Fruit fly (Drosophila melanogaster) whole organism, embryonic: ENCODE measurements around the gene CG7924.

Source experiments
- ATbp ChIP-seq: fragments of 200-800 bp; sonication (Bioruptor generic); optimal IDR thresholded peaks from 2 replicates; lab custom pipeline; 2017; ENCODE audit warnings: missing biosample characterization, mild to moderate bottlenecking, missing genetic modification characterization, missing genetic modification reagents
- Antp ChIP-seq: fragments of 200-800 bp; sonication (Bioruptor generic); optimal IDR thresholded peaks from 3 replicates; lab custom pipeline; 2016; ENCODE audit warnings: missing biosample characterization, missing genetic modification characterization
- Blimp-1 ChIP-seq: fragments of 200-800 bp; sonication (Bioruptor generic); optimal IDR thresholded peaks from 3 replicates; lab custom pipeline; 2018; ENCODE audit warnings: missing biosample characterization, missing genetic modification characterization, mild to moderate bottlenecking, moderate library complexity, missing genetic modification reagents
- CG10979 ChIP-seq: fragments of 200-800 bp; sonication (Bioruptor generic); optimal IDR thresholded peaks from 2 replicates; lab custom pipeline; 2018; ENCODE audit warnings: missing biosample characterization, mild to moderate bottlenecking, missing genetic modification characterization, moderate library complexity
- CG11560 ChIP-seq: fragments of 200-800 bp; sonication (Bioruptor generic); IDR thresholded peaks from 3 replicates; pipeline ENCODE4 v1.3.6; 2022; ENCODE audit warnings: missing biosample characterization, missing genetic modification characterization
- CG11723 ChIP-seq: fragments of 200-800 bp; sonication (Bioruptor generic); optimal IDR thresholded peaks from 2 replicates; lab custom pipeline; 2017; ENCODE audit warnings: missing biosample characterization, mild to moderate bottlenecking, missing genetic modification characterization
- CG1233 ChIP-seq: fragments of 200-800 bp; sonication (Bioruptor generic); optimal IDR thresholded peaks from 4 replicates; lab custom pipeline; 2018; ENCODE audit warnings: missing biosample characterization, mild to moderate bottlenecking, missing genetic modification characterization
- CG15479 ChIP-seq: fragments of 200-800 bp; sonication (Bioruptor generic); optimal IDR thresholded peaks from 3 replicates; lab custom pipeline; 2019; ENCODE audit warnings: missing biosample characterization, mild to moderate bottlenecking, missing genetic modification characterization, moderate library complexity
- CG31441 ChIP-seq: fragments of 200-800 bp; sonication (Bioruptor generic); IDR thresholded peaks from 2 replicates; pipeline ENCODE4 v1.3.6; 2022; ENCODE audit warnings: missing biosample characterization, missing genetic modification characterization
- CG33557 ChIP-seq: fragments of 200-800 bp; sonication (Bioruptor generic); optimal IDR thresholded peaks from 2 replicates; lab custom pipeline; 2019; ENCODE audit warnings: missing biosample characterization, mild to moderate bottlenecking, missing genetic modification characterization, moderate library complexity
- CG34422 ChIP-seq: fragments of 200-800 bp; sonication (Bioruptor generic); IDR thresholded peaks from 3 replicates; pipeline ENCODE4 v1.3.6; 2022; ENCODE audit warnings: missing biosample characterization, missing genetic modification characterization
- CG3726 ChIP-seq: fragments of 200-800 bp; sonication (Bioruptor generic); IDR thresholded peaks from 3 replicates; pipeline ENCODE4, ENCODE4 v1.3.6; 2022; ENCODE audit warnings: missing biosample characterization, missing genetic modification characterization
- CG42726 ChIP-seq: fragments of 200-800 bp; sonication (Bioruptor generic); IDR thresholded peaks from 2 replicates; pipeline ENCODE4 v1.3.6; 2022; ENCODE audit warnings: missing biosample characterization, missing genetic modification characterization; ENCODE audit not compliant: partially characterized antibody
- CG4282 ChIP-seq: fragments of 200-800 bp; sonication (Bioruptor generic); optimal IDR thresholded peaks from 2 replicates; lab custom pipeline; 2016; ENCODE audit warnings: missing biosample characterization, missing genetic modification characterization
- CG4707 ChIP-seq: fragments of 200-800 bp; sonication (Bioruptor generic); optimal IDR thresholded peaks from 2 replicates; lab custom pipeline; 2018; ENCODE audit warnings: missing biosample characterization, mild to moderate bottlenecking, missing genetic modification characterization, moderate library complexity
- CG5180 ChIP-seq: fragments of 200-800 bp; sonication (Bioruptor generic); optimal IDR thresholded peaks from 3 replicates; lab custom pipeline; 2017; ENCODE audit warnings: missing biosample characterization, missing genetic modification characterization, mild to moderate bottlenecking, moderate library complexity, missing genetic modification reagents
- CG6813 ChIP-seq: fragments of 200-800 bp; sonication (Bioruptor generic); optimal IDR thresholded peaks from 2 replicates; lab custom pipeline; 2017; ENCODE audit warnings: missing biosample characterization, missing genetic modification characterization, mild to moderate bottlenecking, moderate library complexity, missing genetic modification reagents
- CG8359 ChIP-seq: fragments of 200-800 bp; sonication (Bioruptor generic); optimal IDR thresholded peaks from 2 replicates; lab custom pipeline; 2017; ENCODE audit warnings: missing biosample characterization, mild to moderate bottlenecking, missing genetic modification characterization, borderline replicate concordance
- CG8388 ChIP-seq: fragments of 200-800 bp; sonication (Bioruptor generic); optimal IDR thresholded peaks from 2 replicates; lab custom pipeline; 2019; ENCODE audit warnings: missing biosample characterization, mild to moderate bottlenecking, missing genetic modification characterization, moderate library complexity
- CG9437 ChIP-seq: fragments of 200-800 bp; sonication (Bioruptor generic); optimal IDR thresholded peaks from 2 replicates; lab custom pipeline; 2018; ENCODE audit warnings: missing biosample characterization, mild to moderate bottlenecking, missing genetic modification characterization
- CkIIα-i1 ChIP-seq: fragments of 200-800 bp; sonication (Bioruptor generic); IDR thresholded peaks from 2 replicates; pipeline ENCODE4 v1.3.6; 2022; ENCODE audit warnings: missing biosample characterization, missing genetic modification characterization
- Elba2 ChIP-seq: fragments of 200-800 bp; sonication (Bioruptor generic); optimal IDR thresholded peaks from 3 replicates; lab custom pipeline; 2016; ENCODE audit warnings: missing biosample characterization, missing genetic modification characterization
- Fer2 ChIP-seq: fragments of 200-800 bp; sonication (Bioruptor generic); optimal IDR thresholded peaks from 2 replicates; lab custom pipeline; 2018; ENCODE audit warnings: missing biosample characterization, mild to moderate bottlenecking, missing genetic modification characterization, moderate library complexity
- Hmr ChIP-seq: fragments of 200-800 bp; sonication (Bioruptor generic); optimal IDR thresholded peaks from 3 replicates; lab custom pipeline; 2017; ENCODE audit warnings: mild to moderate bottlenecking, missing biosample characterization, missing genetic modification reagents, missing genetic modification characterization
- Hr78 ChIP-seq, 2 experiments: fragments of 200-800 bp in 1 of 2; fragments of >200 bp in 1 of 2; sonication (Bioruptor generic) in 1 of 2; optimal IDR thresholded peaks; 2 replicates each; lab custom pipeline; 2017 to 2019; ENCODE audit warnings: missing biosample characterization in 2 of 2, missing genetic modification characterization in 2 of 2, mild to moderate bottlenecking in 1 of 2, moderate library complexity in 1 of 2
- Myb ChIP-seq: fragments of 200-800 bp; sonication (Bioruptor generic); optimal IDR thresholded peaks from 2 replicates; lab custom pipeline; 2016; ENCODE audit warnings: missing biosample characterization, missing genetic modification characterization
- NC2α ChIP-seq: fragments of 200-800 bp; sonication (Bioruptor generic); optimal IDR thresholded peaks from 2 replicates; lab custom pipeline; 2016; ENCODE audit warnings: missing biosample characterization, missing genetic modification characterization
- Rx ChIP-seq: fragments of 200-800 bp; sonication (Bioruptor generic); IDR thresholded peaks from 2 replicates; pipeline ENCODE4 v1.3.6; 2022; ENCODE audit warnings: missing biosample characterization, missing genetic modification characterization
- bigmax ChIP-seq: fragments of 200-800 bp; sonication (Bioruptor generic); optimal IDR thresholded peaks from 2 replicates; lab custom pipeline; 2018; ENCODE audit warnings: missing biosample characterization, mild to moderate bottlenecking, missing genetic modification characterization
- crol ChIP-seq: fragments of 200-800 bp; sonication (Bioruptor generic); IDR thresholded peaks from 2 replicates; pipeline ENCODE4 v1.3.6; 2022; ENCODE audit warnings: missing biosample characterization, missing genetic modification characterization
- da ChIP-seq: fragments of 200-800 bp; sonication (Bioruptor generic); optimal IDR thresholded peaks from 2 replicates; lab custom pipeline; 2016; ENCODE audit warnings: missing biosample characterization, missing genetic modification characterization
- fd64A ChIP-seq: fragments of 200-800 bp; sonication (Bioruptor generic); optimal IDR thresholded peaks from 3 replicates; lab custom pipeline; 2018; ENCODE audit warnings: missing biosample characterization, mild to moderate bottlenecking, missing genetic modification characterization
- gem ChIP-seq: fragments of 200-800 bp; sonication (Bioruptor generic); optimal IDR thresholded peaks from 2 replicates; lab custom pipeline; 2019; ENCODE audit warnings: missing biosample characterization, mild to moderate bottlenecking, missing genetic modification characterization, moderate library complexity
- gfzf ChIP-seq: fragments of 200-800 bp; sonication (Bioruptor generic); optimal IDR thresholded peaks from 2 replicates; lab custom pipeline; 2016; ENCODE audit warnings: missing biosample characterization, mild to moderate bottlenecking, missing genetic modification characterization, moderate library complexity
- insv ChIP-seq, 2 experiments: fragments of 200-800 bp; sonication (Bioruptor generic); optimal IDR thresholded peaks; 3 replicates each; lab custom pipeline; 2016 to 2018; ENCODE audit warnings: missing biosample characterization in 2 of 2, missing genetic modification characterization in 2 of 2
- inv ChIP-seq: fragments of 200-800 bp; sonication (Bioruptor generic); IDR thresholded peaks from 2 replicates; pipeline ENCODE4 v1.3.6; 2022; ENCODE audit warnings: missing biosample characterization, missing genetic modification characterization; ENCODE audit not compliant: partially characterized antibody
- nau ChIP-seq: fragments of 200-800 bp; sonication (Bioruptor generic); optimal IDR thresholded peaks from 3 replicates; lab custom pipeline; 2017; ENCODE audit warnings: missing biosample characterization, mild to moderate bottlenecking, missing genetic modification characterization, missing genetic modification reagents
- odd ChIP-seq: fragments of 200-800 bp; sonication (Bioruptor generic); optimal IDR thresholded peaks from 2 replicates; lab custom pipeline; 2017; ENCODE audit warnings: missing biosample characterization, mild to moderate bottlenecking, missing genetic modification characterization
- phol ChIP-seq: fragments of 200-800 bp; sonication (Bioruptor generic); optimal IDR thresholded peaks from 3 replicates; lab custom pipeline; 2018; ENCODE audit warnings: missing biosample characterization, mild to moderate bottlenecking, missing genetic modification characterization, moderate library complexity
- rib ChIP-seq: fragments of 200-800 bp; sonication (Bioruptor generic); IDR thresholded peaks from 2 replicates; pipeline ENCODE4 v1.3.6; 2022; ENCODE audit warnings: missing biosample characterization, missing genetic modification characterization
- sens ChIP-seq: fragments of 200-800 bp; sonication (Bioruptor generic); peaks from one replicate; lab custom pipeline; 2016; ENCODE audit warnings: missing biosample characterization, missing genetic modification characterization
- tap ChIP-seq: fragments of 200-800 bp; optimal IDR thresholded peaks from 3 replicates; lab custom pipeline; 2019; ENCODE audit warnings: missing biosample characterization, mild to moderate bottlenecking, missing genetic modification characterization, moderate library complexity
- zen ChIP-seq: fragments of 200-800 bp; sonication (Bioruptor generic); optimal IDR thresholded peaks from 3 replicates; lab custom pipeline; 2018; ENCODE audit warnings: missing biosample characterization, mild to moderate bottlenecking, missing genetic modification characterization, moderate library complexity

Gene CG7924

DNA sequence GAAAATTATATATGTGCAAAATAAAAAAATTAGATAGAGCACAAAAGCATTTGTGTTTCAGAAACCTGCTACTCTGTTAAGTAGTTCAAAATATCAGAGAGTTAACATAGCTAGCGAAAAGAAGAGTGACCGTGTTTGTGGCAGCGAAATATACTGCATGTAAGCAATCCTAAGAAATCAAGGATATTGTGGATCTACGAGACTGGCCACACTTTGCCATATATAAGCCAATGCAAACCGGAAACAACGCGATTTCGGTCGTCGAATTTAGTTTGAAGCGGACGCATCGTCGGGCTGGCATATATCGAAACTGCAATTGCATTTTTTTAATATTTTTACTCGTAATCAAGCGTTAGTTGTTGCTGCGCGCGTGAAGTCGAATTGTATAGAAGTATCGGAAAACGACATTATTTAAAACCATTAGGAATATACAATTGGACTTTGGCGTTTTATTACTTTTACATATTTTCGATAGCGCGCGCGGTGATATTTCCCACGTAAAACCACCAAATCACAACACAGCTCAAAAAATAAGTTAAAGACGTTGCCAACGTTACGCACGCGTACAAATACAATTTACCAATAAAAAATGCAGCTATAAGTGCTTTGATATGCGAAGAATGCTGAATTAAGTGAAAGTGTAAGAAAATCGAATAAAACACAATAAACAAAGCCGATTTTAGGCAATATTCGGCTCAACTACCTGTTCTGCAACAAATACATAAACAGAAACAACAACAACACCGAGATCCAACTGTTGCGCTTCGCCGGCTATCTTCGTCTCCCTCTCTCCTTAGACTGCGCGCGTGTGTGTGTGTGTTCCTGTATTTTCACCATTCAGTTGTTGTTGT, 42.4 kb upstream of the CG7924 start, which contains the start of gene nuf (continued):
- TF ChIP-seq gfzf (GFP tag; lab: Kevin White, UChicago) (peak; percentile 86), fd64A (GFP tag; lab: Kevin White, UChicago) (peak; percentile 55), inv (GFP tag; lab: Robert Waterston, UW) (no peak), nau (GFP tag; lab: Kevin White, UChicago) (peak; percentile 53), CG11723 (GFP tag; lab: Kevin White, UChicago) (peak; percentile 44)
- TF ChIP-seq, all 482 proteins: peak for 209

DNA sequence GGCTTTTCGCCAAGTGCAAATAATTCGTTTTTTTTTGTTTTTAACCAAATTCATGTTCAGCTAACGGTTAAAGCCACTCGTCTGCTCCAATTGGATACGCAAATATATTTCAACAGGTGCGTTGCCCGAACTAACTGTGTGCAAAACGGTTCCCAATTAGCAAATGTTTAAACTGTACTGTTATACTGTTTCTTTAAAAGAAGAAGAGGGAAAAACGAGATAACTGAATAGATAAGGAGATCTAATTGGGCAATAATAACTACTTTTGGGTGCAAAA, 41.9 kb upstream of the CG7924 start:
- no peak for TF ChIP-seq Rx (GFP tag; lab: Robert Waterston, UW)
- TF ChIP-seq Elba2 = peak; percentile 94
- peak; percentile 14; the same call in 1 of the 3 replicates for TF ChIP-seq CG34422 (GFP tag; lab: Robert Waterston, UW)
- TF ChIP-seq CG9437 (GFP tag; lab: Kevin White, UChicago) = no peak
- peak in 1 of 2 experiments; percentile 81 for TF ChIP-seq insv (GFP tag; optimal IDR thresholded peaks at IDR 0.05; lab: Kevin White, UChicago)
- TF ChIP-seq CG15479 = peak; percentile 5
- TF ChIP-seq rib (GFP tag; lab: Robert Waterston, UW) = 0 out of 2 replicates have a peak, but pooled peaks have one; percentile 50
- no peak for TF ChIP-seq Myb

DNA sequence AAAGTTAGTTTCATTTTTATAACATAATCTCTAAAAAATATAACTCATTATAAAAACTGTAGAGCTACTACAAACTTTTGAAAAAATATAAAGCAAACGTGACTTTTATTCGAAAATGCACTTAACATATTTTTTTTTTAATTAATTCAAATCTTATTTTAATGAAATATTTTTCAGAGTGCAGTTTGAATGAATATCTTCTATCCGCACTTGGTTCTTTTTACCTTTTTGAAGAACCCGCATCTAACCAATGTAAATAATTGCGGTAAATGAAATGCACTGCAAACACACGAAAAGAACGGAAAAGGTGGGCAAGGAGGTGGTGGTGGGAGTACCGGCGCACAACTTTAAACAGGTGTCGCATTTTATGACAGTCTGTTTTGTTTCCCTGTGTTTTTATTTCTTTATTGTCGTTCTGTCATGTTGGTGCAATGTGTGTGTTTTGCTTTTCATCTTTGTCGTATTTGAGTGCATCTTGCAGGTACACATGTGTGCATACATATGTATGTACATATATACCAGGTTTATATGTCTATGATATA, 39.2 kb upstream of the CG7924 start:
- TF ChIP-seq CG33557 (GFP tag; lab: Kevin White, UChicago) (peak; percentile 24), CG10979 (peak; percentile 36), CG4707 (GFP tag; lab: Kevin White, UChicago) (peak; percentile 28), NC2α (GFP tag; lab: Kevin White, UChicago) (no peak), Hmr (GFP tag; lab: Kevin White, UChicago) (no peak), ATbp (GFP tag; lab: Kevin White, UChicago) (peak; percentile 75), CG15479 (peak; percentile 1), CG42726 (GFP tag; lab: Robert Waterston, UW) (0 out of 2 replicates have a peak, but pooled peaks have one; percentile 22), Antp (GFP tag; lab: Kevin White, UChicago) (no peak), CG31441 (GFP tag; lab: Robert Waterston, UW) (peak; percentile 50; the same call in 1 of the 2 replicates), bigmax (GFP tag; lab: Kevin White, UChicago) (no peak), CG11560 (tag; lab: Robert Waterston, UW) (no peak), CG3726 (GFP tag; lab: Robert Waterston, UW) (no peak), tap (peak; percentile 40), gem (tag; lab: Kevin White, UChicago) (peak; percentile 61), da (GFP tag; lab: Kevin White, UChicago) (no peak), phol (peak; percentile 16), CkIIα-i1 (GFP tag; lab: Robert Waterston, UW) (no peak), CG6813 (GFP tag; lab: Kevin White, UChicago) (peak; percentile 33), CG4282 (GFP tag; lab: Kevin White, UChicago) (no peak), crol (GFP tag; lab: Robert Waterston, UW) (peak; percentile 53; the same call in 1 of the 2 replicates), Fer2 (tag; lab: Kevin White, UChicago) (no peak), zen (tag; lab: Kevin White, UChicago) (peak; percentile 19), nau (GFP tag; lab: Kevin White, UChicago) (peak; percentile 3), Blimp-1 (peak; percentile 48), CG5180 (GFP tag; lab: Kevin White, UChicago) (peak; percentile 34), CG8388 (GFP tag; lab: Kevin White, UChicago) (peak; percentile 59), Hr78 (GFP tag; optimal IDR thresholded peaks at IDR 0.05; lab: Kevin White, UChicago) (no peak), CG1233 (peak; percentile 27), sens (GFP tag; lab: Kevin White, UChicago) (peak; percentile 79), odd (GFP tag; lab: Kevin White, UChicago) (peak; percentile 21), CG8359 (GFP tag; lab: Kevin White, UChicago) (peak; percentile 33)
